Worm (Caenorhabditis elegans) whole organism, L1 larva: ENCODE results near the gene B0564.2.

ENCODE experiments used
- aly-2 ChIP-seq: fragments of 150-350 bp; optimal IDR thresholded peaks from 2 replicates; lab custom pipeline; 2014; ENCODE audit warnings: missing biosample characterization, missing genetic modification characterization
- lin-39 ChIP-seq: fragments of 150-350 bp; optimal IDR thresholded peaks from 2 replicates; lab custom pipeline; 2014; ENCODE audit warnings: missing biosample characterization, missing genetic modification reagents, missing genetic modification characterization
- mdl-1 ChIP-seq, 2 experiments: fragments of 150-350 bp; optimal IDR thresholded peaks; 2 replicates each; lab custom pipeline; 2014 to 2017; ENCODE audit warnings: missing biosample characterization in 2 of 2, missing genetic modification characterization in 2 of 2, inconsistent platforms in 1 of 2
- swsn-7 ChIP-seq: sonication (generic microtip); optimal IDR thresholded peaks from 2 replicates; lab custom pipeline; 2016; ENCODE audit warnings: missing genetic modification characterization, missing compliant biosample characterization
- unc-62 ChIP-seq: fragments of 150-350 bp; optimal IDR thresholded peaks from 2 replicates; lab custom pipeline; 2014; ENCODE audit warnings: missing biosample characterization, missing genetic modification reagents, missing genetic modification characterization

DNA sequence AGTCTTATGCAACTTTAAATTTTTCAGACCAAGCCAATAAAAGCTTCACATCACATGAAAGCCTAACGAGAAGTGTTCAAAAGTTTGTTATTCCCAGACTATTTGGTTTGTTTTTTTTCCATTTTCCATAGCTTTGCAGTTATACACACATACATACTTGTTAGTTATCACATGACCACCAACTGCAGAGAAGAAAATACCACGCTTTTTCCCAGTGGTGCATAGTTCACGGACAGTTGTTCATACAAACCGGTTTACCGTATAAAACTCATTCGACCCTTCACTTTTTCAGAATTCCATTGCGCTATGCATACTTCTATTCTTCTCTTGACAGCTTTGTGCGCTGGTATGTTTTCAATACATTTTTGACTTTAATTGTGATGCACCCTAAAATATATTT lies 43.7 kb upstream of the B0564.2 start, which contains the start of gene scl-5:
- TF ChIP-seq lin-39 (tag; lab: Kevin White, UChicago): no peak
- TF ChIP-seq aly-2 (tag; lab: Kevin White, UChicago): no peak
- TF ChIP-seq mdl-1 (tag; optimal IDR thresholded peaks at IDR 0.05; lab: Kevin White, UChicago): no peak
- no peak for TF ChIP-seq swsn-7 (tag; lab: Kevin White, UChicago)
- TF ChIP-seq unc-62 (GFP tag; lab: Kevin White, UChicago): no peak
